Fruit fly (Drosophila melanogaster): Measurements from ENCODE around the gene CG5157.

dm6 chr3L:16145282-16145681 is 7.6 kb upstream of the CG5157 start:
- TF ChIP-seq Dll (optimal IDR thresholded peaks at IDR 0.05) (no peak), psq (optimal IDR thresholded peaks at IDR 0.05) (no peak), CG8478 (optimal IDR thresholded peaks at IDR 0.05) (no peak), usp (GFP tag; optimal IDR thresholded peaks at IDR 0.05) (no peak), pan (optimal IDR thresholded peaks at IDR 0.05) (no peak)

All from whole organism.